Worm (Caenorhabditis elegans) whole organism, late embryonic: ENCODE data around the gene ceh-82.

Experiments
- C08G9.2 ChIP-seq: sonication (generic microtip); optimal IDR thresholded peaks from 2 replicates; lab custom pipeline; 2016; ENCODE audit warnings: mild to moderate bottlenecking, missing genetic modification characterization, moderate library complexity, missing compliant biosample characterization
- F13H6.1 ChIP-seq: sonication (generic microtip); optimal IDR thresholded peaks from 2 replicates; lab custom pipeline; 2016; ENCODE audit warnings: missing genetic modification characterization, missing compliant biosample characterization
- K02D7.2 ChIP-seq: sonication (generic microtip); optimal IDR thresholded peaks from 2 replicates; lab custom pipeline; 2017; ENCODE audit warnings: mild to moderate bottlenecking, missing genetic modification characterization, missing compliant biosample characterization
- K09A11.1 ChIP-seq: sonication (generic microtip); optimal IDR thresholded peaks from 2 replicates; lab custom pipeline; 2017; ENCODE audit warnings: antibody characterized with exemption, mild to moderate bottlenecking, missing genetic modification characterization, missing compliant biosample characterization; ENCODE audit not compliant: insufficient read depth
- T23F11.4 ChIP-seq: fragments of 200-800 bp; sonication (Bioruptor generic); optimal IDR thresholded peaks from 2 replicates; lab custom pipeline; 2018; ENCODE audit warnings: mild to moderate bottlenecking, missing genetic modification characterization, missing compliant biosample characterization
- ahr-1 ChIP-seq: sonication (generic microtip); optimal IDR thresholded peaks from 2 replicates; lab custom pipeline; 2016; ENCODE audit warnings: missing genetic modification characterization, missing compliant biosample characterization
- ama-1 ChIP-seq: fragments of 150-350 bp; optimal IDR thresholded peaks from 2 replicates; lab custom pipeline; 2014
- ceh-14 ChIP-seq: sonication (generic microtip); optimal IDR thresholded peaks from 2 replicates; lab custom pipeline; 2016; ENCODE audit warnings: missing genotype, missing genetic modification characterization, missing compliant biosample characterization
- ceh-19 ChIP-seq: fragments of 200-800 bp; sonication (Bioruptor generic); optimal IDR thresholded peaks from 2 replicates; lab custom pipeline; 2018; ENCODE audit warnings: mild to moderate bottlenecking, missing genetic modification characterization, missing compliant biosample characterization
- ceh-2 ChIP-seq: sonication (generic microtip); optimal IDR thresholded peaks from 2 replicates; lab custom pipeline; 2016; ENCODE audit warnings: missing genotype, missing genetic modification characterization, missing compliant biosample characterization
- ceh-22 ChIP-seq: sonication (generic microtip); optimal IDR thresholded peaks from 2 replicates; lab custom pipeline; 2017; ENCODE audit warnings: missing biosample characterization, missing genetic modification characterization
- ceh-6 ChIP-seq: fragments of 200-800 bp; sonication (Bioruptor generic); optimal IDR thresholded peaks from 2 replicates; lab custom pipeline; 2018; ENCODE audit warnings: mild to moderate bottlenecking, missing genetic modification characterization, missing compliant biosample characterization
- ceh-9 ChIP-seq: sonication (generic microtip); optimal IDR thresholded peaks from 2 replicates; lab custom pipeline; 2016; ENCODE audit warnings: mild to moderate bottlenecking, missing genetic modification characterization, inconsistent platforms, missing compliant biosample characterization
- dmd-4 ChIP-seq: sonication (generic microtip); optimal IDR thresholded peaks from 2 replicates; lab custom pipeline; 2016; ENCODE audit warnings: borderline replicate concordance, missing genetic modification characterization, missing compliant biosample characterization
- dve-1 ChIP-seq: sonication (generic microtip); optimal IDR thresholded peaks from 2 replicates; lab custom pipeline; 2017; ENCODE audit warnings: antibody characterized with exemption, mild to moderate bottlenecking, missing genetic modification characterization, missing compliant biosample characterization
- elt-2 ChIP-seq: sonication (generic microtip); optimal IDR thresholded peaks from 2 replicates; lab custom pipeline; 2016; ENCODE audit warnings: missing genetic modification reagents, missing genetic modification characterization, missing compliant biosample characterization
- ets-4 ChIP-seq: sonication (generic microtip); optimal IDR thresholded peaks from 2 replicates; lab custom pipeline; 2016; ENCODE audit warnings: missing genetic modification characterization, missing compliant biosample characterization
- hlh-13 ChIP-seq: fragments of 200-800 bp; sonication (Bioruptor generic); optimal IDR thresholded peaks from 2 replicates; lab custom pipeline; 2018; ENCODE audit warnings: mild to moderate bottlenecking, missing genetic modification characterization, missing compliant biosample characterization
- hlh-30 ChIP-seq: sonication (generic microtip); optimal IDR thresholded peaks from 2 replicates; lab custom pipeline; 2017; ENCODE audit warnings: antibody characterized with exemption, missing genetic modification characterization, missing compliant biosample characterization; ENCODE audit not compliant: insufficient read depth
- hlh-6 ChIP-seq: sonication (generic microtip); optimal IDR thresholded peaks from 2 replicates; lab custom pipeline; 2016; ENCODE audit warnings: missing genotype, missing genetic modification characterization, missing compliant biosample characterization
- lim-6 ChIP-seq: sonication (generic microtip); optimal IDR thresholded peaks from 2 replicates; lab custom pipeline; 2016; ENCODE audit warnings: missing genetic modification characterization, missing compliant biosample characterization
- lin-11 ChIP-seq: fragments of 200-800 bp; sonication (Bioruptor generic); optimal IDR thresholded peaks from 2 replicates; lab custom pipeline; 2018; ENCODE audit warnings: mild to moderate bottlenecking, missing genetic modification characterization, missing compliant biosample characterization
- madf-2 ChIP-seq: sonication (generic microtip); optimal IDR thresholded peaks from 2 replicates; lab custom pipeline; 2017; ENCODE audit warnings: missing genetic modification characterization, missing compliant biosample characterization
- nfya-1 ChIP-seq: sonication (generic microtip); optimal IDR thresholded peaks from 2 replicates; lab custom pipeline; 2017; ENCODE audit warnings: missing genetic modification characterization, mild to moderate bottlenecking, missing compliant biosample characterization, antibody characterized with exemption, moderate library complexity
- odd-2 ChIP-seq: sonication (generic microtip); optimal IDR thresholded peaks from 2 replicates; lab custom pipeline; 2017; ENCODE audit warnings: antibody characterized with exemption, mild to moderate bottlenecking, missing genetic modification characterization, missing compliant biosample characterization
- pha-4 ChIP-seq: fragments of 150-350 bp; optimal IDR thresholded peaks from 2 replicates; lab custom pipeline; 2018; ENCODE audit warnings: missing biosample characterization, missing genetic modification reagents, missing genetic modification characterization
- pqm-1 ChIP-seq: sonication (generic microtip); optimal IDR thresholded peaks from 2 replicates; lab custom pipeline; 2016; ENCODE audit warnings: missing genetic modification characterization, missing compliant biosample characterization
- pros-1 ChIP-seq: fragments of 150-350 bp; optimal IDR thresholded peaks from 2 replicates; lab custom pipeline; 2014; ENCODE audit warnings: missing biosample characterization, missing genetic modification reagents, missing genetic modification characterization
- ref-2 ChIP-seq: sonication (generic microtip); optimal IDR thresholded peaks from 2 replicates; lab custom pipeline; 2016; ENCODE audit warnings: missing genetic modification characterization, missing compliant biosample characterization
- rnt-1 ChIP-seq: sonication (generic microtip); optimal IDR thresholded peaks from 2 replicates; lab custom pipeline; 2016; ENCODE audit warnings: missing genetic modification characterization, missing compliant biosample characterization
- sox-2 ChIP-seq: fragments of 200-800 bp; sonication (Bioruptor generic); IDR thresholded peaks from 2 replicates; pipeline ENCODE4 v1.3.6; 2022; ENCODE audit warnings: missing genetic modification reagents, missing genetic modification characterization, missing compliant biosample characterization
- sox-4 ChIP-seq: sonication (generic microtip); optimal IDR thresholded peaks from 2 replicates; lab custom pipeline; 2017; ENCODE audit warnings: mild to moderate bottlenecking, missing genetic modification characterization, inconsistent platforms, missing compliant biosample characterization
- tbx-7 ChIP-seq: sonication (generic microtip); optimal IDR thresholded peaks from 2 replicates; lab custom pipeline; 2016; ENCODE audit warnings: missing genotype, missing genetic modification characterization, missing compliant biosample characterization
- ttx-3 ChIP-seq: sonication (generic microtip); optimal IDR thresholded peaks from 2 replicates; lab custom pipeline; 2016; ENCODE audit warnings: missing genetic modification reagents, missing genetic modification characterization, missing compliant biosample characterization
- unc-3 ChIP-seq, 2 experiments: fragments of 200-800 bp in 1 of 2; sonication (Bioruptor generic) in 1 of 2; sonication (generic microtip) in 1 of 2; conservative IDR thresholded peaks in 1 of 2; optimal IDR thresholded peaks in 1 of 2; 2 replicates each; pipeline versions ENCODE4 v1.3.6 to Lab custom; 2016 to 2022; ENCODE audit warnings: missing compliant biosample characterization in 2 of 2, missing genetic modification characterization in 2 of 2, missing genetic modification reagents in 1 of 2
- unc-42 ChIP-seq: sonication (generic microtip); optimal IDR thresholded peaks from 2 replicates; lab custom pipeline; 2016; ENCODE audit warnings: missing genotype, missing genetic modification characterization, missing compliant biosample characterization
- ztf-16 ChIP-seq: sonication (generic microtip); optimal IDR thresholded peaks from 2 replicates; lab custom pipeline; 2017; ENCODE audit warnings: missing genetic modification characterization, missing compliant biosample characterization

Gene ceh-82

ce11 chrII:1757033-1757432 lies 25.0 kb downstream of the ceh-82 start, which contains the start of gene F36H5.10:
TSS of gene F36H5.10 (plus strand) at chrII:1757333.
- TF ChIP-seq dmd-4 (tag; lab: Kevin White, UChicago), result no peak
- no peak for TF ChIP-seq T23F11.4 (GFP tag; lab: Kevin White, UChicago)
- no peak for TF ChIP-seq elt-2 (tag; lab: Kevin White, UChicago)
- TF ChIP-seq ttx-3 (tag; lab: Kevin White, UChicago), result no peak
- TF ChIP-seq unc-3 (GFP tag; conservative IDR thresholded peaks at IDR 0.05; lab: Robert Waterston, UW), result no peak
- TF ChIP-seq unc-3 (tag; optimal IDR thresholded peaks at IDR 0.05; lab: Kevin White, UChicago), result no peak
- no peak for TF ChIP-seq ahr-1 (tag; lab: Kevin White, UChicago)
- no peak for TF ChIP-seq madf-2 (tag; lab: Kevin White, UChicago)
- no peak for TF ChIP-seq hlh-6 (tag; lab: Kevin White, UChicago)
- no peak for TF ChIP-seq odd-2 (tag; lab: Kevin White, UChicago)
- TF ChIP-seq K02D7.2 (tag; lab: Kevin White, UChicago), result no peak
- TF ChIP-seq pqm-1, result no peak
- no peak for TF ChIP-seq C08G9.2 (tag; lab: Kevin White, UChicago)
- TF ChIP-seq pha-4 (tag; lab: Kevin White, UChicago), result no peak
- TF ChIP-seq lin-11, result no peak
- no peak for TF ChIP-seq tbx-7 (tag; lab: Kevin White, UChicago)
- no peak for TF ChIP-seq ets-4
- no peak for TF ChIP-seq ama-1 (lab: Kevin White, UChicago)
- no peak for TF ChIP-seq ceh-22

ce11 chrII:1759602-1760001 lies 27.6 kb downstream of the ceh-82 start, which contains the start of gene F36H5.18:
TSS of gene F36H5.18 (plus strand) at chrII:1759902.
- no peak for TF ChIP-seq hlh-6 (tag; lab: Kevin White, UChicago)
- TF ChIP-seq ceh-14 (tag; lab: Kevin White, UChicago), result no peak
- TF ChIP-seq sox-2 (GFP tag; lab: Robert Waterston, UW), result no peak
- TF ChIP-seq hlh-30 (tag; lab: Kevin White, UChicago), result no peak
- TF ChIP-seq nfya-1 (tag; lab: Kevin White, UChicago), result no peak
- no peak for TF ChIP-seq ztf-16 (tag; lab: Kevin White, UChicago)
- no peak for TF ChIP-seq ceh-2
- no peak for TF ChIP-seq pha-4 (tag; lab: Kevin White, UChicago)
- TF ChIP-seq ceh-6 (GFP tag; lab: Kevin White, UChicago), result no peak
- no peak for TF ChIP-seq lim-6 (tag; lab: Kevin White, UChicago)
- no peak for TF ChIP-seq sox-4 (tag; lab: Kevin White, UChicago)
- no peak for TF ChIP-seq hlh-13
- no peak for TF ChIP-seq ceh-9 (tag; lab: Kevin White, UChicago)
- no peak for TF ChIP-seq rnt-1
- no peak for TF ChIP-seq ref-2 (tag; lab: Kevin White, UChicago)
- no peak for TF ChIP-seq pros-1 (tag; lab: Kevin White, UChicago)
- TF ChIP-seq ceh-19 (GFP tag; lab: Kevin White, UChicago), result no peak

ce11 chrII:1761564-1761963 lies 29.5 kb downstream of the ceh-82 start, which contains the start of gene F36H5.4:
TSS of gene F36H5.4 (plus strand) at chrII:1761864.
- TF ChIP-seq madf-2 (tag; lab: Kevin White, UChicago), result no peak
- TF ChIP-seq ceh-19 (GFP tag; lab: Kevin White, UChicago), result no peak
- TF ChIP-seq C08G9.2 (tag; lab: Kevin White, UChicago), result no peak
- no peak for TF ChIP-seq F13H6.1 (tag; lab: Kevin White, UChicago)
- no peak for TF ChIP-seq tbx-7 (tag; lab: Kevin White, UChicago)
- no peak for TF ChIP-seq lin-11
- no peak for TF ChIP-seq dve-1
- TF ChIP-seq dmd-4 (tag; lab: Kevin White, UChicago), result no peak
- no peak for TF ChIP-seq K09A11.1 (tag; lab: Kevin White, UChicago)
- no peak for TF ChIP-seq unc-42 (tag; lab: Kevin White, UChicago)
- no peak for TF ChIP-seq sox-2 (GFP tag; lab: Robert Waterston, UW)
